Worm (Caenorhabditis elegans) whole organism, mixed stage, embryonic: ENCODE results near the gene F42E8.1.

Source experiments
- M03D4.4 ChIP-seq: sonication (generic microtip); optimal IDR thresholded peaks from 2 replicates; lab custom pipeline; 2017; ENCODE audit warnings: mild to moderate bottlenecking, missing genetic modification characterization, missing compliant biosample characterization
- blmp-1 ChIP-seq: fragments of 150-350 bp; optimal IDR thresholded peaks from 2 replicates; lab custom pipeline; 2014; ENCODE audit warnings: missing biosample characterization, missing genetic modification characterization
- ceh-39 ChIP-seq: fragments of 150-350 bp; optimal IDR thresholded peaks from 2 replicates; lab custom pipeline; 2014; ENCODE audit warnings: missing biosample characterization, missing genetic modification characterization
- ceh-83 ChIP-seq: fragments of 200-800 bp; sonication (Bioruptor generic); optimal IDR thresholded peaks from 2 replicates; lab custom pipeline; 2018; ENCODE audit warnings: mild to moderate bottlenecking, missing genetic modification characterization, missing compliant biosample characterization
- ces-1 ChIP-seq: fragments of 150-350 bp; optimal IDR thresholded peaks from 2 replicates; lab custom pipeline; 2014; ENCODE audit warnings: missing biosample characterization, missing genetic modification reagents, missing genetic modification characterization
- cnd-1 ChIP-seq: fragments of 200-800 bp; sonication (Bioruptor generic); optimal IDR thresholded peaks from 2 replicates; lab custom pipeline; 2018; ENCODE audit warnings: mild to moderate bottlenecking, missing genetic modification characterization, missing compliant biosample characterization
- drap-1 ChIP-seq: fragments of 200-800 bp; sonication (Bioruptor generic); optimal IDR thresholded peaks from 3 replicates; lab custom pipeline; 2018; ENCODE audit warnings: mild to moderate bottlenecking, missing genetic modification characterization, missing compliant biosample characterization
- elt-1 ChIP-seq: sonication (generic microtip); optimal IDR thresholded peaks from 2 replicates; lab custom pipeline; 2017; ENCODE audit warnings: missing genetic modification characterization, mild to moderate bottlenecking, missing compliant biosample characterization, antibody characterized with exemption, moderate library complexity, borderline replicate concordance; ENCODE audit not compliant: insufficient read depth
- elt-3 ChIP-seq: fragments of 150-350 bp; optimal IDR thresholded peaks from 2 replicates; lab custom pipeline; 2014; ENCODE audit warnings: missing biosample characterization, missing genetic modification characterization
- flh-1 ChIP-seq: fragments of 200-800 bp; sonication (Bioruptor generic); optimal IDR thresholded peaks from 2 replicates; lab custom pipeline; 2018; ENCODE audit warnings: mild to moderate bottlenecking, missing genetic modification characterization, moderate library complexity, missing compliant biosample characterization
- ham-2 ChIP-seq: fragments of 200-800 bp; sonication (Bioruptor generic); optimal IDR thresholded peaks from 2 replicates; lab custom pipeline; 2018; ENCODE audit warnings: mild to moderate bottlenecking, missing genetic modification characterization, missing compliant biosample characterization
- hlh-1 ChIP-seq: fragments of 150-350 bp; optimal IDR thresholded peaks from 2 replicates; lab custom pipeline; 2014; ENCODE audit warnings: missing biosample characterization, missing genetic modification reagents, missing genetic modification characterization
- lin-13 ChIP-seq: fragments of 150-350 bp; optimal IDR thresholded peaks from 2 replicates; lab custom pipeline; 2014; ENCODE audit warnings: missing biosample characterization, missing genetic modification characterization
- lin-32 ChIP-seq: fragments of 200-800 bp; sonication (Bioruptor generic); optimal IDR thresholded peaks from 2 replicates; lab custom pipeline; 2018; ENCODE audit warnings: mild to moderate bottlenecking, missing genetic modification characterization, missing compliant biosample characterization
- lsy-2 ChIP-seq: fragments of 150-350 bp; optimal IDR thresholded peaks from 2 replicates; lab custom pipeline; 2014; ENCODE audit warnings: missing biosample characterization, missing genetic modification characterization
- mab-5 ChIP-seq: fragments of 150-350 bp; optimal IDR thresholded peaks from 2 replicates; lab custom pipeline; 2014; ENCODE audit warnings: missing biosample characterization, missing genetic modification characterization
- mep-1 ChIP-seq: fragments of 150-350 bp; optimal IDR thresholded peaks from 2 replicates; lab custom pipeline; 2017; ENCODE audit warnings: missing biosample characterization, missing genetic modification reagents, missing genetic modification characterization, inconsistent platforms
- mls-2 ChIP-seq: sonication (generic microtip); optimal IDR thresholded peaks from 2 replicates; lab custom pipeline; 2016; ENCODE audit warnings: mild to moderate bottlenecking, missing genetic modification characterization, moderate library complexity, missing compliant biosample characterization
- nhr-12 ChIP-seq: fragments of 150-350 bp; optimal IDR thresholded peaks from 2 replicates; lab custom pipeline; 2014; ENCODE audit warnings: missing biosample characterization, missing genetic modification characterization
- nhr-2 ChIP-seq: fragments of 150-350 bp; optimal IDR thresholded peaks from 2 replicates; lab custom pipeline; 2014; ENCODE audit warnings: missing biosample characterization, missing genetic modification characterization
- nhr-237 ChIP-seq: fragments of 150-350 bp; optimal IDR thresholded peaks from 2 replicates; lab custom pipeline; 2014; ENCODE audit warnings: missing biosample characterization, missing genetic modification characterization
- nhr-28 ChIP-seq: fragments of 150-350 bp; optimal IDR thresholded peaks from 2 replicates; lab custom pipeline; 2014; ENCODE audit warnings: missing biosample characterization, missing genetic modification characterization
- nhr-76 ChIP-seq: sonication (generic microtip); optimal IDR thresholded peaks from 2 replicates; lab custom pipeline; 2017; ENCODE audit warnings: missing biosample characterization, missing genetic modification characterization
- pha-4 ChIP-seq: fragments of 150-350 bp; optimal IDR thresholded peaks from 2 replicates; lab custom pipeline; 2018; ENCODE audit warnings: missing biosample characterization, missing genetic modification reagents, missing genetic modification characterization
- sem-2 ChIP-seq: fragments of 200-800 bp; sonication (Bioruptor generic); optimal IDR thresholded peaks from 2 replicates; lab custom pipeline; 2018; ENCODE audit warnings: mild to moderate bottlenecking, missing genetic modification characterization, missing compliant biosample characterization
- snpc-4 ChIP-seq: fragments of 150-350 bp; optimal IDR thresholded peaks from 2 replicates; lab custom pipeline; 2014; ENCODE audit warnings: missing biosample characterization, missing genetic modification characterization
- sptf-1 ChIP-seq: sonication (generic microtip); optimal IDR thresholded peaks from 2 replicates; lab custom pipeline; 2017; ENCODE audit warnings: mild to moderate bottlenecking, missing genetic modification characterization, moderate library complexity, missing compliant biosample characterization
- tbx-8 ChIP-seq: fragments of 200-800 bp; sonication (Bioruptor generic); optimal IDR thresholded peaks from 2 replicates; lab custom pipeline; 2018; ENCODE audit warnings: mild to moderate bottlenecking, missing genetic modification characterization, moderate library complexity, missing compliant biosample characterization
- unc-120 ChIP-seq: sonication (generic microtip); optimal IDR thresholded peaks from 2 replicates; lab custom pipeline; 2017; ENCODE audit warnings: missing genetic modification characterization, missing compliant biosample characterization; ENCODE audit not compliant: poor library complexity, severe bottlenecking
- unc-39 ChIP-seq: fragments of 150-350 bp; optimal IDR thresholded peaks from 2 replicates; lab custom pipeline; 2014; ENCODE audit warnings: missing biosample characterization, missing genetic modification characterization
- unc-62 ChIP-seq: fragments of 150-350 bp; optimal IDR thresholded peaks from 2 replicates; lab custom pipeline; 2014; ENCODE audit warnings: missing biosample characterization, missing genetic modification reagents, missing genetic modification characterization
- zip-8 ChIP-seq: fragments of 150-350 bp; optimal IDR thresholded peaks from 2 replicates; lab custom pipeline; 2014; ENCODE audit warnings: missing biosample characterization, missing genetic modification characterization
- ztf-11 ChIP-seq: fragments of 150-350 bp; optimal IDR thresholded peaks from 2 replicates; lab custom pipeline; 2014; ENCODE audit warnings: missing biosample characterization, missing genetic modification characterization

F42E8.1 gene

DNA sequence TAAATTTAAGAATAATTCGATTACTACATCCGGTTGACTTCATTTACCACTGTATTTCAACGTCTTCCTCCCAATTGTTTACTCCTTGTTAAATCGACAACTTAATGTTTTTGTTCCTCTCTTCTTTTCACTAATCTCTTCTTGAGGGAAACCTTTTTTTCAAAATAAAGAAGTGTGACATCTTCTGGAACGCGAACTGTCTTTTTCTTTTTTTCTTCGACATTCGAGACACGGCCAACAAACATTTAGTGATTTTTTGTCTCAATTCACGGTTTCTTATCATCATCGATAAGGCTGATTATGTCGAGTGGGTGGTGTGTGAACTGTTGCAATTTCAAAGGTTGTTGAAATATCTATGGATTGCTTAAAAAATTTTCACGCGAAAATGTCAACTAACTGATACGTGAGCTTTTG is 23.3 kb downstream of the F42E8.1 start:
- TF ChIP-seq blmp-1 (no peak), hlh-1 (no peak), ceh-83 (GFP tag; lab: Kevin White, UChicago) (no peak), ces-1 (GFP tag; lab: Kevin White, UChicago) (no peak), flh-1 (GFP tag; lab: Kevin White, UChicago) (no peak), unc-62 (GFP tag; lab: Kevin White, UChicago) (no peak), nhr-2 (tag; lab: Kevin White, UChicago) (no peak), elt-1 (tag; lab: Kevin White, UChicago) (no peak)

DNA sequence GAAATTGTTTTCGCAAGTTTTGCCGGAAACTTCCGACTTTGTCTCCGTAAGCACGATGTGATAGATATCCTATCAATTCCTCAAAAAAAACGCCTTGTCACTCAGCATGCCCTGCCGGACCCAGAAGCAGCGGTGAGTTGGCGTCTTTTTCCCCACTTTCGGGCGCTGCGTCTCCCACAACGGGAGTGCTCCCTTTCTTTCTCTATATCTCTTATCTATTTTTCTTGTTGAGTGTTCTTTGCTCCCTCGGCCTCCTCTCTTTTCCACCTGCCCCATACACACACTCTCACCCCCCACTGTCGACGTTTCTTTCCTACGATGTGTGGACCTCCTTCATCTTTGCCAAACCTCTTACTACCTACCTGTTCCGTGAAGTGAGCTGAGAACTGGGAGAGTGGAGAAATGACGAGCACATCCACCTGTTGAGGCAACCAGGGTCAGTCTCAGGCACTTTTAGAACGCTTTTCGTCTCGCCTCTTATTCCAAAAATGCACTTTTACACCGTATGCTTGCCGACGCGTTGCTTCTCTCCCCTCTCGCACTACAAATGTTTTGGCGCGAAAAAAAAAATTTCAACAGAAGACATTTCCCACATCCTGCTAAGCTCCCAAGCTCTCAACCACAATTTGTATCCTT is 24.1 kb downstream of the F42E8.1 start:
- TF ChIP-seq lin-32 (GFP tag; lab: Kevin White, UChicago) (no peak), unc-120 (tag; lab: Kevin White, UChicago) (peak; percentile 99), ztf-11 (peak; percentile 12), mep-1 (peak; percentile 52), hlh-1 (peak; percentile 52), unc-62 (GFP tag; lab: Kevin White, UChicago) (peak; percentile 93), lin-13 (tag; lab: Kevin White, UChicago) (no peak), mab-5 (tag; lab: Kevin White, UChicago) (no peak), nhr-12 (no peak), ces-1 (GFP tag; lab: Kevin White, UChicago) (no peak), elt-3 (no peak), unc-39 (tag; lab: Kevin White, UChicago) (no peak), blmp-1 (no peak), sem-2 (GFP tag; lab: Kevin White, UChicago) (no peak), lsy-2 (peak; percentile 30), snpc-4 (tag; lab: Kevin White, UChicago) (no peak), M03D4.4 (peak; percentile 10), nhr-237 (tag; lab: Kevin White, UChicago) (peak; percentile 4), ceh-39 (tag; lab: Kevin White, UChicago) (no peak), nhr-2 (tag; lab: Kevin White, UChicago) (no peak), elt-1 (tag; lab: Kevin White, UChicago) (no peak), sptf-1 (peak; percentile 33), cnd-1 (no peak), pha-4 (peak; percentile 32), tbx-8 (no peak), mls-2 (tag; lab: Kevin White, UChicago) (no peak)

DNA sequence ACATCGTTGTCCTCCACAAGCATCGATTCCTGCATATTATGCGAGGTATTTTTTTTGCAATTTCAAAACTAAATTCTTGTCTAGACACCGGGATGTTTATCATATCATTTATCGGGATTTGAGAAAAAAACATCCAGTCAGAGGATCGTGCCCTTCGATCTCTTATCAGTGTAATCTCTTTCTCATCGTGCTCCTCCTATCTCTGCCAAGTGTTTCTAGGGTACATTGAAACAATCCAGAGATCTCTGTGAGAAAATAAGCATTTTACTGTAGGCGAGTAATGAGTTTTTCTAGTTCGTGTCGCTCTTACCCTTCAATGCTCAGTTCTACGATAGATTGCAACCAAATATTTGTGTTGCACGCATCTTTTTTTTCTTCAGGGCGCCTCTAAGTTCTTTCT is 26.5 kb downstream of the F42E8.1 start:
- TF ChIP-seq nhr-76 (tag; lab: Kevin White, UChicago) (no peak), hlh-1 (no peak), ham-2 (no peak), unc-39 (tag; lab: Kevin White, UChicago) (no peak), nhr-2 (tag; lab: Kevin White, UChicago) (no peak), elt-1 (tag; lab: Kevin White, UChicago) (peak; percentile 14), sem-2 (GFP tag; lab: Kevin White, UChicago) (no peak), blmp-1 (no peak)

DNA sequence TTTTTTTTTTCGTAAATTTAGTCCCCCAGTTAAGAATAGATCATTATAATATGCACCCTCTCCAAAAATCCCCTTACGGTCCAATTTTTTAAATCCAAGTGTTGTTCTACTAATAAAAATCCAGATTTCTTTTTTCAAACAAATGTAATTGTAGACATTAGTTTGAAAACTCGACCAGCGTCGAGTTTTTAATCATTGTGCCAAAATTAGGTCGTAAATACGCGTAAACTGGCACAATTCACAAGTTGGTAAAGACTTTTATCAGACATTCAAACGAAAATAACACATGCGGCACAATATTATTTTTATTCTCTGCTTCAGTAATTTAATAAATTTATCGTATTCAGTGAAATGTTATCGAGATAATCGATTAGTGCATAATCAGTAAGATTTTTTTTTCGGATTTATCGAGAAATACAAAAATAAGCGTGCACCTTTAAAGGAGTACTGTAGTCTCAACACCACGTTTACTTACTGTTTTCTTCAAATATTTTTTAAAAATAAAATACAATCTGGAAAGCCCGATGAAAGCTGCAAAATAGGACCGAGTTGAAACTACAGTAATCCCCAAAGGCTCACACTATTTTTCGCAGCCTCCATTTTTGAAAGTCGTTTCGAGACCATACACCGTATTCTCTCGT is 28.3 kb downstream of the F42E8.1 start, which contains the start of gene C34B4.4:
C34B4.4 (plus strand) TSS at position 276 of the 641 bp plus-strand sequence.
- TF ChIP-seq nhr-12 = no peak
- TF ChIP-seq unc-62 (GFP tag; lab: Kevin White, UChicago) = no peak
- TF ChIP-seq blmp-1 = no peak
- TF ChIP-seq ham-2 = no peak

DNA sequence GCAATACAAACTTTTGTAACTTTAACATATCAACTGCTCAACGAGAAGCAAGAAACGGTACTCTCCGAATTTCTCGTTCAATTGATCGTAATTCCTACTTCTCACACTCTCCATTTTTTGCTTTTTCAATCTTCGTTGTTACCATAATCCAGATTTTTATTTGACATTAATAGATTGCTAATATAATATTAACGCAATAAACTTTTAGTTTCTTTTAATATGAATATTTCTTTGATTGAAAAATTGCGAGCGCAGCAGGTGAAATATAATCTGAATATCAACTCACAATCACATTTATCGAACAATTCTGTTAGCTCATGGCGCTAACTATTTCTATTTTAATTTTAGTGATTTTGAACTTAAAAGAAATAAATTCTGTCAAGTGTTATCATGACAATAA is 30.4 kb downstream of the F42E8.1 start, which contains the start of gene lurp-4:
lurp-4 (plus strand) TSS at position 301 of the 400 bp plus-strand sequence.
- TF ChIP-seq drap-1 (GFP tag; lab: Kevin White, UChicago) = no peak
- no peak for TF ChIP-seq zip-8 (tag; lab: Kevin White, UChicago)
- no peak for TF ChIP-seq unc-120 (tag; lab: Kevin White, UChicago)
- no peak for TF ChIP-seq ceh-83 (GFP tag; lab: Kevin White, UChicago)
- TF ChIP-seq lin-13 (tag; lab: Kevin White, UChicago) = no peak
- no peak for TF ChIP-seq lin-32 (GFP tag; lab: Kevin White, UChicago)
- no peak for TF ChIP-seq mls-2 (tag; lab: Kevin White, UChicago)
- TF ChIP-seq nhr-28 (tag; lab: Kevin White, UChicago) = no peak
- TF ChIP-seq flh-1 (GFP tag; lab: Kevin White, UChicago) = no peak
- no peak for TF ChIP-seq blmp-1
